Worm (Caenorhabditis elegans) whole organism, L4 larva: ENCODE data around the gene htp-2.

Experiments used
- Y105C5A.15 ChIP-seq: fragments of 200-800 bp; sonication (Bioruptor generic); IDR thresholded peaks from 2 replicates; pipeline ENCODE4 v1.3.6; 2022; ENCODE audit warnings: missing genetic modification characterization, missing compliant biosample characterization
- ZK546.5 ChIP-seq, 2 experiments: sonication (generic microtip); optimal IDR thresholded peaks; 2 replicates each; lab custom pipeline; 2017; ENCODE audit warnings: missing biosample characterization in 2 of 2, missing genetic modification characterization in 2 of 2
- ama-1 ChIP-seq: fragments of 150-350 bp; optimal IDR thresholded peaks from 2 replicates; lab custom pipeline; 2014; ENCODE audit warnings: inconsistent platforms, mixed read lengths
- fos-1 ChIP-seq: fragments of 150-350 bp; optimal IDR thresholded peaks from 2 replicates; lab custom pipeline; 2014; ENCODE audit warnings: missing biosample characterization, missing genetic modification characterization
- mdl-1 ChIP-seq, 2 experiments: fragments of 150-350 bp in 1 of 2; sonication (generic microtip) in 1 of 2; optimal IDR thresholded peaks; 2 replicates each; lab custom pipeline; 2014 to 2017; ENCODE audit warnings: missing biosample characterization in 2 of 2, missing genetic modification characterization in 2 of 2
- nhr-237 ChIP-seq: sonication (generic microtip); optimal IDR thresholded peaks from 2 replicates; lab custom pipeline; 2017; ENCODE audit warnings: missing biosample characterization, missing genetic modification characterization
- nhr-48 ChIP-seq: sonication (generic microtip); optimal IDR thresholded peaks from 2 replicates; lab custom pipeline; 2016; ENCODE audit warnings: mild to moderate bottlenecking, missing genetic modification characterization, missing compliant biosample characterization
- set-16 ChIP-seq: fragments of 200-800 bp; sonication (Bioruptor generic); IDR thresholded peaks from 2 replicates; pipeline ENCODE4 v1.3.6; 2022; ENCODE audit warnings: missing genetic modification reagents, missing genetic modification characterization, missing compliant biosample characterization

DNA sequence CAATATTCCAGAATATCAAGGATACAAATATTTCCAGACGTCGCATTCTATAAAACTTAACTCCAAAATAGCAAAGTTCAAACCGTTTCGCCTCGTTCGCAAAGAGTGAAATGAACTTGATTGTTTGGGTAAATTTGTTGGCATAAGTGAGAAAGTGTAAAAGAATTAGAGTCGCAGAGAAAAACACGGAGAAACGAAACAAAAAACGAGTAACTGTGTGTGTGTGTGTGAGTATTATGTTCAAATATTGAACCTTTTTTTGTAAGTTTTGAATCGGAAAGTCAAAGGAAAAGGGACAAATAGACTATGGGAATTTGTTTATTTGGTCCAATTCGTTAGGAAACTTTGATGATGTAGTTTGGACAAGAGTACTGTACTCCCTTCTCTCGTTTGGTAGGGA lies 12.3 kb downstream of the htp-2 start, which contains the start of gene acp-7:
- TF ChIP-seq ZK546.5 (tag; optimal IDR thresholded peaks at IDR 0.05; lab: Kevin White, UChicago) (no peak), nhr-48 (tag; lab: Kevin White, UChicago) (no peak), ama-1 (lab: Kevin White, UChicago) (no peak), fos-1 (tag; lab: Kevin White, UChicago) (no peak), mdl-1 (tag; optimal IDR thresholded peaks at IDR 0.05; lab: Kevin White, UChicago) (no peak), set-16 (GFP tag; lab: Robert Waterston, UW) (no peak), nhr-237 (tag; lab: Kevin White, UChicago) (no peak), Y105C5A.15 (GFP tag; lab: Robert Waterston, UW) (no peak)
